Fruit fly (Drosophila melanogaster) whole organism, embryonic: Measurements from ENCODE around the gene CG11836.

Source experiments
- Awh ChIP-seq: fragments of 200-800 bp; sonication (Bioruptor generic); IDR thresholded peaks from 2 replicates; pipeline ENCODE4, ENCODE4 v1.3.6; 2022; ENCODE audit warnings: missing biosample characterization, missing genetic modification characterization
- B-H2 ChIP-seq: fragments of 200-800 bp; sonication (Bioruptor generic); optimal IDR thresholded peaks from 2 replicates; lab custom pipeline; 2018; ENCODE audit warnings: missing biosample characterization, mild to moderate bottlenecking, missing genetic modification characterization
- CG10543 ChIP-seq: fragments of 200-800 bp; sonication (Bioruptor generic); optimal IDR thresholded peaks from 3 replicates; lab custom pipeline; 2017; ENCODE audit warnings: missing biosample characterization, mild to moderate bottlenecking, missing genetic modification characterization, moderate library complexity
- CG10654 ChIP-seq: fragments of 200-800 bp; sonication (Bioruptor generic); optimal IDR thresholded peaks from 2 replicates; lab custom pipeline; 2016; ENCODE audit warnings: missing biosample characterization, missing genetic modification characterization
- CG11456 ChIP-seq: fragments of 200-800 bp; sonication (Bioruptor generic); IDR thresholded peaks from 3 replicates; pipeline ENCODE4 v1.3.6; 2022; ENCODE audit warnings: missing biosample characterization, missing genetic modification characterization
- CG11695 ChIP-seq: fragments of 200-800 bp; sonication (Bioruptor generic); IDR thresholded peaks from 3 replicates; pipeline ENCODE4 v1.3.6; 2022; ENCODE audit warnings: missing biosample characterization, missing genetic modification characterization
- CG12219 ChIP-seq: fragments of 200-800 bp; sonication (Bioruptor generic); optimal IDR thresholded peaks from 3 replicates; lab custom pipeline; 2018; ENCODE audit warnings: missing biosample characterization, mild to moderate bottlenecking, missing genetic modification characterization
- CG14050 ChIP-seq: fragments of 200-800 bp; sonication (Bioruptor generic); IDR thresholded peaks from 3 replicates; pipeline ENCODE4 v1.3.6; 2022; ENCODE audit warnings: missing biosample characterization, missing genetic modification characterization
- CG18619 ChIP-seq: fragments of 200-800 bp; sonication (Bioruptor generic); optimal IDR thresholded peaks from 3 replicates; lab custom pipeline; 2017; ENCODE audit warnings: missing biosample characterization, mild to moderate bottlenecking, missing genetic modification characterization
- CG30403 ChIP-seq: fragments of 200-800 bp; sonication (Bioruptor generic); optimal IDR thresholded peaks from 3 replicates; lab custom pipeline; 2016; ENCODE audit warnings: missing biosample characterization, missing genetic modification characterization
- CG3281 ChIP-seq: fragments of 200-800 bp; sonication (Bioruptor generic); optimal IDR thresholded peaks from 3 replicates; lab custom pipeline; 2017; ENCODE audit warnings: missing biosample characterization, mild to moderate bottlenecking, missing genetic modification characterization
- CG33213 ChIP-seq: fragments of 200-800 bp; sonication (Bioruptor generic); optimal IDR thresholded peaks from 3 replicates; lab custom pipeline; 2016; ENCODE audit warnings: missing biosample characterization, missing genetic modification characterization
- CG34376 ChIP-seq: fragments of 200-800 bp; sonication (Bioruptor generic); optimal IDR thresholded peaks from 2 replicates; lab custom pipeline; 2018; ENCODE audit warnings: missing biosample characterization, mild to moderate bottlenecking, missing genetic modification characterization
- CG3847 ChIP-seq: fragments of 200-800 bp; sonication (Bioruptor generic); IDR thresholded peaks from 2 replicates; pipeline ENCODE4 v1.3.6; 2022; ENCODE audit warnings: missing biosample characterization, missing genetic modification characterization
- CG7928 ChIP-seq: fragments of 200-800 bp; sonication (Bioruptor generic); optimal IDR thresholded peaks from 2 replicates; lab custom pipeline; 2017; ENCODE audit warnings: missing biosample characterization, mild to moderate bottlenecking, missing genetic modification characterization
- CG7963 ChIP-seq: fragments of 200-800 bp; sonication (Bioruptor generic); IDR thresholded peaks from 3 replicates; pipeline ENCODE4 v1.3.6; 2022; ENCODE audit warnings: missing biosample characterization, missing genetic modification characterization; ENCODE audit not compliant: partially characterized antibody
- Ets65A ChIP-seq: fragments of 200-800 bp; sonication (Bioruptor generic); peaks from one replicate; lab custom pipeline; 2016; ENCODE audit warnings: missing biosample characterization, missing genetic modification characterization
- GATAe ChIP-seq: fragments of 200-800 bp; sonication (Bioruptor generic); conservative IDR thresholded peaks from 2 replicates; pipeline ENCODE4 v1.3.6; 2022; ENCODE audit warnings: missing biosample characterization, missing genetic modification characterization
- HLH54F ChIP-seq: fragments of 200-800 bp; sonication (Bioruptor generic); optimal IDR thresholded peaks from 3 replicates; lab custom pipeline; 2016; ENCODE audit warnings: missing biosample characterization, missing genetic modification characterization
- Kr ChIP-seq: fragments of 200-800 bp; sonication (Bioruptor generic); optimal IDR thresholded peaks from 2 replicates; lab custom pipeline; 2017; ENCODE audit warnings: missing biosample characterization, mild to moderate bottlenecking, missing genetic modification characterization
- Lhr ChIP-seq: fragments of 200-800 bp; sonication (Bioruptor generic); optimal IDR thresholded peaks from 3 replicates; lab custom pipeline; 2017; ENCODE audit warnings: mild to moderate bottlenecking, missing biosample characterization, missing genetic modification reagents, missing genetic modification characterization
- Nf-YC ChIP-seq: fragments of 200-800 bp; optimal IDR thresholded peaks from 3 replicates; lab custom pipeline; 2019; ENCODE audit warnings: missing biosample characterization, mild to moderate bottlenecking, missing genetic modification characterization, moderate library complexity
- Pdp1 ChIP-seq, 2 experiments: fragments of 200-800 bp; sonication (Bioruptor generic); optimal IDR thresholded peaks; 3 replicates each; lab custom pipeline; 2016; ENCODE audit warnings: missing biosample characterization in 2 of 2, missing genetic modification characterization in 2 of 2, mild to moderate bottlenecking in 1 of 2, moderate library complexity in 1 of 2
- aop ChIP-seq: fragments of 200-800 bp; sonication (Bioruptor generic); IDR thresholded peaks from 2 replicates; pipeline ENCODE4 v1.3.6; 2022; ENCODE audit warnings: missing biosample characterization, missing genetic modification characterization
- caup ChIP-seq: fragments of 200-800 bp; sonication (Bioruptor generic); optimal IDR thresholded peaks from 3 replicates; lab custom pipeline; 2017; ENCODE audit warnings: missing biosample characterization, mild to moderate bottlenecking, missing genetic modification characterization, moderate library complexity; ENCODE audit not compliant: severe bottlenecking
- chm ChIP-seq: fragments of 200-800 bp; sonication (Bioruptor generic); IDR thresholded peaks from 2 replicates; pipeline ENCODE4 v1.3.6; 2022; ENCODE audit warnings: missing biosample characterization, missing genetic modification characterization
- chn ChIP-seq: fragments of 200-800 bp; sonication (Bioruptor generic); optimal IDR thresholded peaks from 2 replicates; lab custom pipeline; 2016; ENCODE audit warnings: missing biosample characterization, missing genetic modification characterization
- ewg ChIP-seq: fragments of 200-800 bp; sonication (Bioruptor generic); optimal IDR thresholded peaks from 3 replicates; lab custom pipeline; 2017; ENCODE audit warnings: mild to moderate bottlenecking, missing biosample characterization, missing genetic modification reagents, missing genetic modification characterization
- fd3F ChIP-seq: fragments of 200-800 bp; sonication (Bioruptor generic); optimal IDR thresholded peaks from 2 replicates; lab custom pipeline; 2018; ENCODE audit warnings: missing biosample characterization, mild to moderate bottlenecking, missing genetic modification characterization, moderate library complexity
- grau ChIP-seq: fragments of 200-800 bp; optimal IDR thresholded peaks from 3 replicates; lab custom pipeline; 2019; ENCODE audit warnings: missing biosample characterization, mild to moderate bottlenecking, missing genetic modification characterization, moderate library complexity
- grn ChIP-seq: fragments of 200-800 bp; sonication (Bioruptor generic); optimal IDR thresholded peaks from 3 replicates; lab custom pipeline; 2017; ENCODE audit warnings: missing biosample characterization, missing genetic modification characterization
- gro ChIP-seq: fragments of 200-800 bp; sonication (Bioruptor generic); optimal IDR thresholded peaks from 2 replicates; lab custom pipeline; 2016; ENCODE audit warnings: missing biosample characterization, missing genetic modification characterization
- nau ChIP-seq: fragments of 200-800 bp; sonication (Bioruptor generic); optimal IDR thresholded peaks from 3 replicates; lab custom pipeline; 2017; ENCODE audit warnings: missing biosample characterization, mild to moderate bottlenecking, missing genetic modification characterization, missing genetic modification reagents
- pan ChIP-seq, 4 experiments: fragments of >200 bp in 3 of 4; fragments of 200-800 bp in 1 of 4; sonication (Bioruptor generic) in 1 of 4; optimal IDR thresholded peaks in 3 of 4; IDR thresholded peaks in 1 of 4; 2 replicates each; pipeline versions ENCODE4 v1.3.6 to Lab custom; 2017 to 2022; ENCODE audit warnings: missing biosample characterization in 2 of 4, missing genetic modification characterization in 2 of 4, mixed read lengths in 1 of 4
- pfk ChIP-seq: fragments of 200-800 bp; sonication (Bioruptor generic); optimal IDR thresholded peaks from 2 replicates; lab custom pipeline; 2018; ENCODE audit warnings: missing biosample characterization, mild to moderate bottlenecking, missing genetic modification characterization, moderate library complexity
- pho ChIP-seq: fragments of 200-800 bp; sonication (Bioruptor generic); optimal IDR thresholded peaks from 2 replicates; lab custom pipeline; 2016; ENCODE audit warnings: missing biosample characterization, missing genetic modification characterization
- row ChIP-seq: fragments of 200-800 bp; sonication (Bioruptor generic); IDR thresholded peaks from 3 replicates; pipeline ENCODE4 v1.3.6; 2022; ENCODE audit warnings: missing biosample characterization, missing genetic modification characterization
- sens-2 ChIP-seq: fragments of 200-800 bp; sonication (Bioruptor generic); IDR thresholded peaks from 2 replicates; pipeline ENCODE4 v1.3.6; 2022; ENCODE audit warnings: missing biosample characterization, missing genetic modification characterization
- sob ChIP-seq: fragments of 200-800 bp; sonication (Bioruptor generic); IDR thresholded peaks from 2 replicates; pipeline ENCODE4 v1.3.6; 2022; ENCODE audit warnings: missing biosample characterization, missing genetic modification characterization
- sqz ChIP-seq: fragments of 200-800 bp; sonication (Bioruptor generic); optimal IDR thresholded peaks from 3 replicates; lab custom pipeline; 2018; ENCODE audit warnings: missing biosample characterization, mild to moderate bottlenecking, missing genetic modification characterization
- stc ChIP-seq: fragments of 200-800 bp; sonication (Bioruptor generic); IDR thresholded peaks from 2 replicates; pipeline ENCODE4 v1.3.6; 2022; ENCODE audit warnings: missing biosample characterization, missing genetic modification characterization
- sug ChIP-seq: fragments of 200-800 bp; optimal IDR thresholded peaks from 2 replicates; lab custom pipeline; 2019; ENCODE audit warnings: missing biosample characterization, mild to moderate bottlenecking, missing genetic modification characterization, moderate library complexity
- z ChIP-seq: fragments of 200-800 bp; sonication (Bioruptor generic); IDR thresholded peaks from 3 replicates; pipeline ENCODE4 v1.3.6; 2022; ENCODE audit warnings: missing biosample characterization, missing genetic modification characterization

CG11836 gene

DNA sequence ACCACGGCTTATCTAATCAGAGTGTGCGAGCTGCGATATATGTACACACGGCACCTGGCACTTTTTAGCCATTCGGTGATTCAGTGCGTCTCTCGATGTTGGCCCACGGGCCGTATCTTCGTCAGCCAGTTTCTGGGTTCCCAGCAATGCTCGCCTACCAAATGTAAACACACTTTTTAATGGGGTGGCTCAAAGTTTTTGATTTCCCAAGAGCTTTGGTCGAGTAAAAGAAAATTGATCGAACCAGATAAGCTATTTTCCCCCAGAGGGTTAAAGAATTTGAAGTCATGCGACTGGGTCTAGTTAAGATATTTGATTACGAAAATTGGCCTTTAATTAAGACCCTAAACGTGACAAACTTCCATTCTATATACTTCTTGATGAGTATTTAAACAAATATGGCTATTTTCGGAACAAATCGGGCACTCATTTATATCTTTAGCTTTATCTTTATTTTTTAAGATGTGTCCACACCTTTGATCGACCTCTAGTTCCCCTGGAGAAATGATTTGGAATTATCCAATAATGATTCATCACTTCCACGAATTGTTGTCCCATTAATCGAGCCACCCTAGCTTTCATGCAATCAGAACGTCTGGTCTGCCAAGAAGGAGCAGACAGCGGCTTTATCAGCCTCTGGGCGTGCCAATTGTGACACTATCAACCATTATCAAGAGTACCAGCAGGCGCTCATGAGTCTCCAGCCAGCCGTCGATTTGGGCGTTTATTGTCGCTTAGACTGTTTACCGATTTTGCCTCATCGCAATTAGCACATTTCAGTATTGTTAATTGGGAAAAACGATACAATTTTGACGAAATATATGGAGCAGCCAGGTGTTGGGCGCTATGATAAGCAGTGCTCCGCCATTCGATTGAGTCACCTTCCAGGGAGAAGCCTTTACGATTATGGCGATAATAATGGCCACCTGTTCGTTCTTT is 43.4 kb upstream of the CG11836 start (continued):
- peak in 1 of 2 experiments; percentile 8 for TF ChIP-seq Pdp1 (GFP tag; optimal IDR thresholded peaks at IDR 0.05; lab: Kevin White, UChicago)
- peak; percentile 72 for TF ChIP-seq CG10543
- peak; percentile 51 for TF ChIP-seq CG30403 (GFP tag; lab: Kevin White, UChicago)
- TF ChIP-seq Awh, result no peak
- peak; percentile 24 for TF ChIP-seq fd3F (GFP tag; lab: Kevin White, UChicago)
- peak; percentile 66 for TF ChIP-seq row (GFP tag; lab: Robert Waterston, UW)
- no peak for TF ChIP-seq grau
- peak; percentile 26; the same call in 1 of the 2 replicates for TF ChIP-seq sob
- TF ChIP-seq HLH54F (GFP tag; lab: Kevin White, UChicago), result peak; percentile 45
- TF ChIP-seq stc, result peak; percentile 24; the same call in 1 of the 2 replicates
- TF ChIP-seq sens-2 (GFP tag; lab: Robert Waterston, UW), result no peak
- TF ChIP-seq Nf-YC (tag; lab: Kevin White, UChicago), result peak; percentile 43
- TF ChIP-seq caup, result peak; percentile 16
- peak; percentile 31; the same call in 1 of the 2 replicates for TF ChIP-seq chm (GFP tag; lab: Robert Waterston, UW)
- TF ChIP-seq CG3281 (GFP tag; lab: Kevin White, UChicago), result peak; percentile 72
- TF ChIP-seq CG18619 (GFP tag; lab: Kevin White, UChicago), result peak; percentile 64
- TF ChIP-seq B-H2 (GFP tag; lab: Kevin White, UChicago), result peak; percentile 29
- TF ChIP-seq sug (tag; lab: Kevin White, UChicago), result peak; percentile 70
- peak; percentile 44 for TF ChIP-seq pho (GFP tag; lab: Kevin White, UChicago)
- TF ChIP-seq sqz, result no peak
- TF ChIP-seq CG34376 (GFP tag; lab: Kevin White, UChicago), result peak; percentile 61
- TF ChIP-seq grn (GFP tag; lab: Kevin White, UChicago), result peak; percentile 63
- TF ChIP-seq gro (GFP tag; lab: Kevin White, UChicago), result no peak
- TF ChIP-seq CG14050, result no peak
- TF ChIP-seq GATAe (GFP tag; lab: Robert Waterston, UW), result peak; percentile 76
- TF ChIP-seq CG33213, result no peak
- no peak for TF ChIP-seq CG3847
- TF ChIP-seq pan (optimal IDR thresholded peaks at IDR 0.05; lab: Kevin White, UChicago), result no peak
- peak in 1 of 2 experiments; percentile 9 for TF ChIP-seq pan (GFP tag; optimal IDR thresholded peaks at IDR 0.05 in 1 of 2, IDR thresholded peaks at IDR 0.05 in 1 of 2)

DNA sequence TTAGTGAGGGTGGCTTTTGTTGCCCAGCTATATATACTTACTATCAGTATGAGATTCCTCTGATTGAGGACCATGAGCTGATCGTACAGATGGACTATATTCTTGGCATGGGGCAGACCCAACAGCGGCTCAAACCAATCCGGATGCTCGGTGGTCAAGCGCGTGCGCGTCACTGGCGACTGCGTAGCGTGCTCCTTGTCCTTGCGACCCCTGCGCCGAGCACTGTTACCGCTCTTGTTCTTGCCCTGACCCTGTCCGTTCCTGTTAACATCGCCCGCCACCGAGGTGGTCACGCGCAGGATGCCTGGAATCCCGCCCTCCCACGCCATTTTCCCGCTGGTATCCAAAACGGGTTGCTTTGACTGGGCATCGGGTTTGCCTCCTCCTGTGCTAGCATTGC is 38.2 kb upstream of the CG11836 start:
- TF ChIP-seq CG12219 (GFP tag; lab: Kevin White, UChicago) (no peak), Ets65A (GFP tag; lab: Kevin White, UChicago) (peak; percentile 50), Lhr (no peak), CG7963 (GFP tag; lab: Robert Waterston, UW) (no peak), ewg (peak; percentile 93), chn (GFP tag; lab: Kevin White, UChicago) (no peak), pfk (GFP tag; lab: Kevin White, UChicago) (no peak), CG7928 (GFP tag; lab: Kevin White, UChicago) (no peak), CG11695 (GFP tag; lab: Robert Waterston, UW) (0 out of 3 replicates have a peak, but pooled peaks have one; percentile 16), aop (no peak), CG10654 (no peak), nau (GFP tag; lab: Kevin White, UChicago) (no peak), z (GFP tag; lab: Robert Waterston, UW) (0 out of 3 replicates have a peak, but pooled peaks have one; percentile 21), Kr (GFP tag; lab: Kevin White, UChicago) (no peak), CG11456 (GFP tag; lab: Robert Waterston, UW) (no peak), pan (optimal IDR thresholded peaks at IDR 0.05; lab: Kevin White, UChicago) (no peak), pan (GFP tag; optimal IDR thresholded peaks at IDR 0.05 in 1 of 2, IDR thresholded peaks at IDR 0.05 in 1 of 2) (peak in 1 of 2 experiments; percentile 20)
